Fruit fly (Drosophila melanogaster) whole organism, embryonic: Measurements from ENCODE around the gene CG32625.

ENCODE experiments used
- Asciz ChIP-seq: fragments of 200-800 bp; sonication (Bioruptor generic); optimal IDR thresholded peaks from 2 replicates; lab custom pipeline; 2017; ENCODE audit warnings: missing biosample characterization, mild to moderate bottlenecking, missing genetic modification characterization, missing genetic modification reagents
- Awh ChIP-seq: fragments of 200-800 bp; sonication (Bioruptor generic); IDR thresholded peaks from 2 replicates; pipeline ENCODE4, ENCODE4 v1.3.6; 2022; ENCODE audit warnings: missing biosample characterization, missing genetic modification characterization
- CG10147 ChIP-seq: fragments of 200-800 bp; sonication (Bioruptor generic); optimal IDR thresholded peaks from 2 replicates; lab custom pipeline; 2019; ENCODE audit warnings: missing biosample characterization, mild to moderate bottlenecking, missing genetic modification characterization, moderate library complexity
- CG10274 ChIP-seq: fragments of 200-800 bp; sonication (Bioruptor generic); optimal IDR thresholded peaks from 3 replicates; lab custom pipeline; 2017; ENCODE audit warnings: missing biosample characterization, mild to moderate bottlenecking, missing genetic modification characterization
- CG10321 ChIP-seq: fragments of 200-800 bp; sonication (Bioruptor generic); IDR thresholded peaks from 2 replicates; pipeline ENCODE4 v1.3.6; 2022; ENCODE audit warnings: missing biosample characterization, missing genetic modification characterization
- CG10654 ChIP-seq: fragments of 200-800 bp; sonication (Bioruptor generic); optimal IDR thresholded peaks from 2 replicates; lab custom pipeline; 2016; ENCODE audit warnings: missing biosample characterization, missing genetic modification characterization
- CG11456 ChIP-seq: fragments of 200-800 bp; sonication (Bioruptor generic); IDR thresholded peaks from 3 replicates; pipeline ENCODE4 v1.3.6; 2022; ENCODE audit warnings: missing biosample characterization, missing genetic modification characterization
- CG11504 ChIP-seq: fragments of 200-800 bp; sonication (Bioruptor generic); optimal IDR thresholded peaks from 3 replicates; lab custom pipeline; 2019; ENCODE audit warnings: missing biosample characterization, mild to moderate bottlenecking, missing genetic modification characterization, moderate library complexity
- CG13894 ChIP-seq: fragments of 200-800 bp; sonication (Bioruptor generic); optimal IDR thresholded peaks from 3 replicates; lab custom pipeline; 2018; ENCODE audit warnings: missing biosample characterization, mild to moderate bottlenecking, missing genetic modification characterization, moderate library complexity
- CG15011 ChIP-seq: fragments of 200-800 bp; sonication (Bioruptor generic); optimal IDR thresholded peaks from 3 replicates; lab custom pipeline; 2018; ENCODE audit warnings: missing biosample characterization, mild to moderate bottlenecking, missing genetic modification characterization
- CG17568 ChIP-seq: fragments of 200-800 bp; sonication (Bioruptor generic); optimal IDR thresholded peaks from 2 replicates; lab custom pipeline; 2018; ENCODE audit warnings: missing biosample characterization, mild to moderate bottlenecking, missing genetic modification characterization, moderate library complexity
- CG3726 ChIP-seq: fragments of 200-800 bp; sonication (Bioruptor generic); IDR thresholded peaks from 3 replicates; pipeline ENCODE4, ENCODE4 v1.3.6; 2022; ENCODE audit warnings: missing biosample characterization, missing genetic modification characterization
- CG43689 ChIP-seq: fragments of 200-800 bp; sonication (Bioruptor generic); IDR thresholded peaks from 2 replicates; pipeline ENCODE4 v1.3.6; 2022; ENCODE audit warnings: missing biosample characterization, missing genetic modification characterization
- CG5245 ChIP-seq: fragments of 200-800 bp; sonication (Bioruptor generic); optimal IDR thresholded peaks from 3 replicates; lab custom pipeline; 2016; ENCODE audit warnings: missing biosample characterization, missing genetic modification characterization
- CG6683 ChIP-seq: fragments of 200-800 bp; sonication (Bioruptor generic); optimal IDR thresholded peaks from 2 replicates; lab custom pipeline; 2017; ENCODE audit warnings: missing biosample characterization, mild to moderate bottlenecking, missing genetic modification characterization, missing genetic modification reagents
- CG6689 ChIP-seq: fragments of 200-800 bp; sonication (Bioruptor generic); IDR thresholded peaks from 2 replicates; pipeline ENCODE4 v1.3.6; 2022; ENCODE audit warnings: missing biosample characterization, missing genetic modification characterization
- CG9437 ChIP-seq: fragments of 200-800 bp; sonication (Bioruptor generic); optimal IDR thresholded peaks from 2 replicates; lab custom pipeline; 2018; ENCODE audit warnings: missing biosample characterization, mild to moderate bottlenecking, missing genetic modification characterization
- CG9932 ChIP-seq: fragments of 200-800 bp; sonication (Bioruptor generic); IDR thresholded peaks from 2 replicates; pipeline ENCODE4 v1.3.6; 2022; ENCODE audit warnings: missing biosample characterization, missing genetic modification characterization
- Dad ChIP-seq: fragments of 200-800 bp; sonication (Bioruptor generic); optimal IDR thresholded peaks from 3 replicates; lab custom pipeline; 2016; ENCODE audit warnings: missing biosample characterization, missing genetic modification characterization
- Drgx ChIP-seq: fragments of 200-800 bp; sonication (Bioruptor generic); IDR thresholded peaks from 2 replicates; pipeline ENCODE4 v1.3.6; 2022; ENCODE audit warnings: missing biosample characterization, missing genetic modification characterization
- HHEX ChIP-seq: fragments of 200-800 bp; sonication (Bioruptor generic); optimal IDR thresholded peaks from 3 replicates; lab custom pipeline; 2017; ENCODE audit warnings: missing biosample characterization, mild to moderate bottlenecking, missing genetic modification characterization, missing genetic modification reagents
- Hey ChIP-seq: fragments of 200-800 bp; sonication (Bioruptor generic); optimal IDR thresholded peaks from 3 replicates; lab custom pipeline; 2018; ENCODE audit warnings: missing biosample characterization, mild to moderate bottlenecking, missing genetic modification characterization
- Hmr ChIP-seq: fragments of 200-800 bp; sonication (Bioruptor generic); optimal IDR thresholded peaks from 3 replicates; lab custom pipeline; 2017; ENCODE audit warnings: mild to moderate bottlenecking, missing biosample characterization, missing genetic modification reagents, missing genetic modification characterization
- MBD-R2 ChIP-seq: fragments of 200-800 bp; sonication (Bioruptor generic); IDR thresholded peaks from 2 replicates; pipeline ENCODE4 v1.3.6; 2022; ENCODE audit warnings: missing biosample characterization, missing genetic modification characterization
- Myb ChIP-seq: fragments of 200-800 bp; sonication (Bioruptor generic); optimal IDR thresholded peaks from 2 replicates; lab custom pipeline; 2016; ENCODE audit warnings: missing biosample characterization, missing genetic modification characterization
- NFAT ChIP-seq: fragments of 200-800 bp; sonication (Bioruptor generic); IDR thresholded peaks from 2 replicates; pipeline ENCODE4 v1.3.6; 2022; ENCODE audit warnings: missing biosample characterization, missing genetic modification characterization
- Sin3A ChIP-seq: fragments of >200 bp; optimal IDR thresholded peaks from 2 replicates; lab custom pipeline; 2018
- Sry-β ChIP-seq: fragments of 200-800 bp; sonication (Bioruptor generic); optimal IDR thresholded peaks from 2 replicates; lab custom pipeline; 2018; ENCODE audit warnings: missing biosample characterization, mild to moderate bottlenecking, missing genetic modification characterization, moderate library complexity
- Ssrp ChIP-seq: fragments of 200-800 bp; sonication (Bioruptor generic); optimal IDR thresholded peaks from 2 replicates; lab custom pipeline; 2018; ENCODE audit warnings: missing biosample characterization, mild to moderate bottlenecking, missing genetic modification characterization, moderate library complexity
- Tbp ChIP-seq: fragments of >200 bp; optimal IDR thresholded peaks from 2 replicates; lab custom pipeline; 2018; ENCODE audit warnings: missing biosample characterization, missing genetic modification characterization
- amos ChIP-seq: fragments of 200-800 bp; sonication (Bioruptor generic); IDR thresholded peaks from 2 replicates; pipeline ENCODE4 v1.3.6; 2022; ENCODE audit warnings: missing biosample characterization, missing genetic modification characterization; ENCODE audit not compliant: partially characterized antibody
- cad ChIP-seq: fragments of >200 bp; optimal IDR thresholded peaks from 2 replicates; lab custom pipeline; 2017; ENCODE audit warnings: missing biosample characterization, missing genetic modification characterization
- chm ChIP-seq: fragments of 200-800 bp; sonication (Bioruptor generic); IDR thresholded peaks from 2 replicates; pipeline ENCODE4 v1.3.6; 2022; ENCODE audit warnings: missing biosample characterization, missing genetic modification characterization
- dimm ChIP-seq: fragments of 200-800 bp; sonication (Bioruptor generic); IDR thresholded peaks from 2 replicates; pipeline ENCODE4 v1.3.6; 2022; ENCODE audit warnings: missing biosample characterization, missing genetic modification characterization
- disco-r ChIP-seq: fragments of 200-800 bp; sonication (Bioruptor generic); optimal IDR thresholded peaks from 2 replicates; lab custom pipeline; 2016; ENCODE audit warnings: missing biosample characterization, missing genetic modification characterization
- ems ChIP-seq: fragments of 200-800 bp; sonication (Bioruptor generic); optimal IDR thresholded peaks from 3 replicates; lab custom pipeline; 2016; ENCODE audit warnings: missing biosample characterization, missing genetic modification characterization
- ewg ChIP-seq: fragments of 200-800 bp; sonication (Bioruptor generic); optimal IDR thresholded peaks from 3 replicates; lab custom pipeline; 2017; ENCODE audit warnings: mild to moderate bottlenecking, missing biosample characterization, missing genetic modification reagents, missing genetic modification characterization
- ind ChIP-seq: fragments of 200-800 bp; sonication (Bioruptor generic); optimal IDR thresholded peaks from 3 replicates; lab custom pipeline; 2016; ENCODE audit warnings: missing biosample characterization, missing genetic modification characterization
- kah ChIP-seq: fragments of 200-800 bp; sonication (Bioruptor generic); optimal IDR thresholded peaks from 2 replicates; lab custom pipeline; 2018; ENCODE audit warnings: missing biosample characterization, mild to moderate bottlenecking, missing genetic modification characterization
- mld ChIP-seq: fragments of 200-800 bp; sonication (Bioruptor generic); IDR thresholded peaks from 3 replicates; pipeline ENCODE4 v1.3.6; 2022; ENCODE audit warnings: missing biosample characterization, missing genetic modification characterization; ENCODE audit not compliant: partially characterized antibody
- nom ChIP-seq: fragments of 200-800 bp; sonication (Bioruptor generic); optimal IDR thresholded peaks from 2 replicates; lab custom pipeline; 2017; ENCODE audit warnings: missing biosample characterization, missing genetic modification characterization, mild to moderate bottlenecking, moderate library complexity, missing genetic modification reagents
- peb ChIP-seq: fragments of 200-800 bp; sonication (Bioruptor generic); IDR thresholded peaks from 2 replicates; pipeline ENCODE4 v1.3.6; 2022; ENCODE audit warnings: missing biosample characterization, missing genetic modification characterization
- psq ChIP-seq: fragments of 200-800 bp; sonication (Bioruptor generic); optimal IDR thresholded peaks from 2 replicates; lab custom pipeline; 2017; ENCODE audit warnings: missing biosample characterization, missing genetic modification characterization
- repo ChIP-seq: fragments of 200-800 bp; sonication (Bioruptor generic); optimal IDR thresholded peaks from 2 replicates; lab custom pipeline; 2016; ENCODE audit warnings: missing biosample characterization, missing genetic modification characterization
- slp2 ChIP-seq: fragments of 200-800 bp; sonication (Bioruptor generic); optimal IDR thresholded peaks from 2 replicates; lab custom pipeline; 2016; ENCODE audit warnings: missing biosample characterization, missing genetic modification characterization
- sob ChIP-seq: fragments of 200-800 bp; sonication (Bioruptor generic); IDR thresholded peaks from 2 replicates; pipeline ENCODE4 v1.3.6; 2022; ENCODE audit warnings: missing biosample characterization, missing genetic modification characterization
- unpg ChIP-seq: fragments of 200-800 bp; sonication (Bioruptor generic); optimal IDR thresholded peaks from 3 replicates; lab custom pipeline; 2018; ENCODE audit warnings: missing biosample characterization, mild to moderate bottlenecking, missing genetic modification characterization, moderate library complexity
- z ChIP-seq: fragments of 200-800 bp; sonication (Bioruptor generic); IDR thresholded peaks from 3 replicates; pipeline ENCODE4 v1.3.6; 2022; ENCODE audit warnings: missing biosample characterization, missing genetic modification characterization

CG32625 gene

DNA sequence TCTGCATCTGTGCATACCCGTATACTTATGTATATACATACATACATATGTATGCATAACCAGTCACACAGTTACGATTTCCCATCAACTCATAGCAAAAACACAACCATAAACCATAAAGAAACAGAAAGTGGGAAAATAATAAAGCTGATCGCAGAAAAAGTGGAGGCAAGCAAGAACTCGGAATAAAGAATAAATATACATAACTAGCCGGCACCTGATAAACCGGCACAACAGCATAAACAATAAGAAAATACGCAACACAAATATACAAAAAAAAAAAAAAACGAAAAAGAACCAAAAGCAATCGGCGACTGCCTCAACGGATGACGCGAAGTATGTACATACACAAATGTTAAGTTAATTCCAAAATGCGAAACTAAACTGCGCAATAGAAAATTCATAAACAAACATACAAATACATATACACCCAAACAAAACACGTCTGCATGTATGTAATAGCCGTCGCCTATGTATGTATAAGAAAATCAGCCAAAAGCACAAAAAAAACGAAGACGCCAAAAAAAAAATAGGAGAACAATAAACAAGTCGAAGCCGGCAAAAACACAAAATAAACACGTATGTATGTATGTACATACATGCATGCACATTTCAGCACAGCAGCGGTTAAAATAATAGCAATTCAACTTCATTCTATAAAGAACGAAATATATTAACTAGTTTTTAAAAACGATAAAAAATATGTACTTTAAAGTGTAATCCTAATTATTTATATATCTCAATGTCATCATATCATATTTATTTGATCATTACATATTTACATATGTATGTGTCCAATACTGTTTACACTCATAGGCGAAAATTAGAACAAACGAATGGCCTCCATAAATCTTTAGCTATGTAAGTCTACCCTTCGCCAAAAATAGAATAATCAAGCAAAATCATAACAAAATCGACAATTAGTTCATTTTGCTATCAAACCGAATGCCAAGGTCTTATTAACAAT, 7.4 kb downstream of the CG32625 start (continued):
- TF ChIP-seq Hey (tag; lab: Kevin White, UChicago) (no peak), disco-r (GFP tag; lab: Kevin White, UChicago) (no peak), unpg (GFP tag; lab: Kevin White, UChicago) (peak; percentile 78), slp2 (no peak), Ssrp (peak; percentile 39), ewg (GFP tag; lab: Kevin White, UChicago) (no peak), CG6683 (GFP tag; lab: Kevin White, UChicago) (peak; percentile 17), mld (GFP tag; lab: Robert Waterston, UW) (no peak), cad (GFP tag; lab: Kevin White, UChicago) (no peak), Tbp (GFP tag; lab: Kevin White, UChicago) (no peak), CG3726 (peak; percentile 54; the same call in 1 of the 3 replicates), psq (GFP tag; lab: Kevin White, UChicago) (peak; percentile 62), CG13894 (tag; lab: Kevin White, UChicago) (peak; percentile 3), peb (GFP tag; lab: Robert Waterston, UW) (0 out of 2 replicates have a peak, but pooled peaks have one; percentile 8), ems (GFP tag; lab: Kevin White, UChicago) (no peak), kah (GFP tag; lab: Kevin White, UChicago) (no peak), CG5245 (no peak), HHEX (GFP tag; lab: Kevin White, UChicago) (peak; percentile 54), Myb (peak; percentile 7), Asciz (GFP tag; lab: Kevin White, UChicago) (peak; percentile 29), nom (GFP tag; lab: Kevin White, UChicago) (peak; percentile 75), Sry-β (GFP tag; lab: Kevin White, UChicago) (no peak), repo (no peak), Drgx (GFP tag; lab: Robert Waterston, UW) (peak; percentile 34), z (no peak), CG9932 (GFP tag; lab: Robert Waterston, UW) (peak; percentile 83), amos (no peak), Hmr (GFP tag; lab: Kevin White, UChicago) (peak; percentile 81), Sin3A (lab: Kevin White, UChicago) (no peak), CG9437 (peak; percentile 72), dimm (no peak), CG43689 (GFP tag; lab: Robert Waterston, UW) (0 out of 2 replicates have a peak, but pooled peaks have one; percentile 43), Dad (GFP tag; lab: Kevin White, UChicago) (no peak), MBD-R2 (GFP tag; lab: Robert Waterston, UW) (peak; percentile 28; the same call in 1 of the 2 replicates), CG10321 (GFP tag; lab: Robert Waterston, UW) (peak; percentile 37; the same call in 1 of the 2 replicates), ind (peak; percentile 58), CG17568 (GFP tag; lab: Kevin White, UChicago) (no peak), chm (peak; percentile 73; the same call in 1 of the 2 replicates), CG10274 (GFP tag; lab: Kevin White, UChicago) (peak; percentile 6), Awh (GFP tag; lab: Robert Waterston, UW) (peak; percentile 54; the same call in 1 of the 2 replicates), CG10147 (peak; percentile 83), NFAT (GFP tag; lab: Robert Waterston, UW) (peak; percentile 38; the same call in 1 of the 2 replicates), CG11504 (peak; percentile 84), CG10654 (GFP tag; lab: Kevin White, UChicago) (peak; percentile 21), CG15011 (GFP tag; lab: Kevin White, UChicago) (peak; percentile 57), sob (GFP tag; lab: Robert Waterston, UW) (peak; percentile 73), CG6689 (GFP tag; lab: Robert Waterston, UW) (peak; percentile 81), CG11456 (GFP tag; lab: Robert Waterston, UW) (0 out of 3 replicates have a peak, but pooled peaks have one; percentile 59)
